In the genomic region with DNA sequence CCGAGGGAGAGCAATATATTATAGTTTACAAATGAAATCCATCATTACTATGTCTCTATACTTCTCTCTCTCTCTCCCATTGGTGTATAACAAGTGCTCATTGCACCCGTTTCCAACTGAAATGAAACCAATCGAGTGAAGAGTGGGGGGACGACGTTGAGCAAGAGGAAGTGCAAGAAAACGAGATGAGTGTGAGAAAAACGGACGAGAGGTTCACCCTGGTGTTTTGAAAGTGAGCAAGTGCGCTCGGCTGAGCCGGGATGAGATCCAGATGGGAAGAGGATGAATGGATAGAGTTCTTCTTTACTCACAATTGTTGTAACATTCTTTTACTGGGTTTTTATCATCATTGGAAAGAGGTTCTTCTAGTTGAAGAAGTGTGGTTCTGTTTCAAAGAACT, we compare ENCODE assay signal across 7 worm cellular contexts.
TF ChIP-seq lines count a peak whose summit lies in the region.

No protein-coding gene starts in this region.

TF ChIP-seq in whole organism, L1 larva, 84 proteins besides CTCF, POLR2A, EP300 and RAD21 (continues in another document):
- TF ChIP-seq tlp-1 (tag; optimal IDR thresholded peaks at IDR 0.05; lab: Kevin White, UChicago) (no peak), Y116A8C.19 (tag; optimal IDR thresholded peaks at IDR 0.05; lab: Kevin White, UChicago; ENCODE audit: borderline replicate concordance) (no peak), nhr-237 (tag; optimal IDR thresholded peaks at IDR 0.05; lab: Kevin White, UChicago) (no peak), lin-13 (GFP tag; optimal IDR thresholded peaks at IDR 0.05; lab: Kevin White, UChicago) (no peak), lir-3 (tag; optimal IDR thresholded peaks at IDR 0.05; lab: Kevin White, UChicago; ENCODE audit: poor library complexity) (no peak), skn-1 (tag; optimal IDR thresholded peaks at IDR 0.05; lab: Kevin White, UChicago) (no peak), nhr-85 (tag; lab: Kevin White, UChicago) (no peak), efl-3 (GFP tag; optimal IDR thresholded peaks at IDR 0.05; lab: Kevin White, UChicago) (no peak), ztf-4 (tag; optimal IDR thresholded peaks at IDR 0.05; lab: Kevin White, UChicago) (no peak), lin-35 (GFP tag; optimal IDR thresholded peaks at IDR 0.05; lab: Kevin White, UChicago) (peak in 1 of 2 experiments; percentile 32), pqm-1 (tag; optimal IDR thresholded peaks at IDR 0.05; lab: Kevin White, UChicago) (no peak), unc-130 (tag; optimal IDR thresholded peaks at IDR 0.05; lab: Kevin White, UChicago) (no peak), ceh-8 (GFP tag; optimal IDR thresholded peaks at IDR 0.05; lab: Kevin White, UChicago) (no peak)

TF ChIP-seq in whole organism, L2 larva, 48 proteins besides CTCF, POLR2A, EP300 and RAD21 (continues in another document):
- TF ChIP-seq nhr-11 (tag; optimal IDR thresholded peaks at IDR 0.05; lab: Kevin White, UChicago) (no peak), unc-55 (GFP tag; optimal IDR thresholded peaks at IDR 0.05; lab: Kevin White, UChicago) (peak; percentile 61), C34F6.9 (tag; optimal IDR thresholded peaks at IDR 0.05; lab: Kevin White, UChicago) (peak; percentile 46), ceh-82 (tag; optimal IDR thresholded peaks at IDR 0.05; lab: Kevin White, UChicago) (no peak), crh-2 (tag; optimal IDR thresholded peaks at IDR 0.05; lab: Kevin White, UChicago) (no peak), ama-1 (optimal IDR thresholded peaks at IDR 0.05; lab: Kevin White, UChicago) (no peak), ceh-16 (tag; optimal IDR thresholded peaks at IDR 0.05; lab: Kevin White, UChicago) (no peak), zag-1 (tag; optimal IDR thresholded peaks at IDR 0.05; lab: Kevin White, UChicago) (peak; percentile 16), nhr-21 (tag; optimal IDR thresholded peaks at IDR 0.05; lab: Kevin White, UChicago) (no peak), ztf-4 (tag; optimal IDR thresholded peaks at IDR 0.05; lab: Kevin White, UChicago) (no peak), unc-39 (tag; optimal IDR thresholded peaks at IDR 0.05; lab: Kevin White, UChicago) (no peak), ztf-1 (GFP tag; conservative IDR thresholded peaks at IDR 0.05; lab: Robert Waterston, UW) (no peak), lsy-2 (tag; optimal IDR thresholded peaks at IDR 0.05; lab: Kevin White, UChicago) (peak in 1 of 2 experiments; percentile 56)

TF ChIP-seq in whole organism, L3 larva, 47 proteins besides CTCF, POLR2A, EP300 and RAD21:
- TF ChIP-seq lin-15B (tag; optimal IDR thresholded peaks at IDR 0.05; lab: Kevin White, UChicago) (peak; percentile 57), nfya-1 (tag; optimal IDR thresholded peaks at IDR 0.05; lab: Kevin White, UChicago; ENCODE audit: insufficient read depth) (peak; percentile 65), lin-39 (tag; optimal IDR thresholded peaks at IDR 0.05; lab: Kevin White, UChicago) (peak; percentile 0), zag-1 (tag; optimal IDR thresholded peaks at IDR 0.05; lab: Kevin White, UChicago) (no peak)

TF ChIP-seq in whole organism, L4 larva, 104 proteins besides CTCF, POLR2A, EP300 and RAD21:
- TF ChIP-seq mes-2 (tag; optimal IDR thresholded peaks at IDR 0.05; lab: Kevin White, UChicago; ENCODE audit: poor library complexity, severe bottlenecking) (peak; percentile 34), nhr-11 (tag; optimal IDR thresholded peaks at IDR 0.05; lab: Kevin White, UChicago) (peak; percentile 21), mep-1 (tag; optimal IDR thresholded peaks at IDR 0.05; lab: Kevin White, UChicago) (peak; percentile 4), mxl-2 (GFP tag; conservative IDR thresholded peaks at IDR 0.05; lab: Robert Waterston, UW) (no peak), unc-62 (GFP tag; optimal IDR thresholded peaks at IDR 0.05 in 1 of 2; lab: Kevin White, UChicago) (peak in 1 of 2 experiments; percentile 23), unc-62 (tag; optimal IDR thresholded peaks at IDR 0.05; lab: Kevin White, UChicago) (no peak), nhr-48 (tag; optimal IDR thresholded peaks at IDR 0.05; lab: Kevin White, UChicago) (peak; percentile 3), rbr-2 (tag; optimal IDR thresholded peaks at IDR 0.05; lab: Kevin White, UChicago) (peak; percentile 18), zip-2 (tag; optimal IDR thresholded peaks at IDR 0.05; lab: Kevin White, UChicago) (no peak)

TF ChIP-seq in whole organism, late embryonic, 69 proteins besides CTCF, POLR2A, EP300 and RAD21:
- TF ChIP-seq hlh-8 (tag; optimal IDR thresholded peaks at IDR 0.05; lab: Kevin White, UChicago): peak; percentile 80
- peak; percentile 32 for TF ChIP-seq ceh-34 (tag; optimal IDR thresholded peaks at IDR 0.05; lab: Kevin White, UChicago)
- peak; percentile 56 for TF ChIP-seq ceh-31 (tag; optimal IDR thresholded peaks at IDR 0.05; lab: Kevin White, UChicago)
- TF ChIP-seq nfya-1 (tag; optimal IDR thresholded peaks at IDR 0.05; lab: Kevin White, UChicago): peak; percentile 59
- no peak for TF ChIP-seq ceh-24 (tag; optimal IDR thresholded peaks at IDR 0.05; lab: Kevin White, UChicago)
- no peak for TF ChIP-seq mec-3 (tag; optimal IDR thresholded peaks at IDR 0.05; lab: Kevin White, UChicago; ENCODE audit: borderline replicate concordance)
- TF ChIP-seq unc-42 (tag; optimal IDR thresholded peaks at IDR 0.05; lab: Kevin White, UChicago): peak; percentile 54

TF ChIP-seq in whole organism, mixed stage, embryonic, 35 proteins besides CTCF, POLR2A, EP300 and RAD21:
- TF ChIP-seq elt-3 (tag; optimal IDR thresholded peaks at IDR 0.05; lab: Kevin White, UChicago) (no peak), ham-2 (GFP tag; optimal IDR thresholded peaks at IDR 0.05; lab: Kevin White, UChicago) (no peak), snpc-4 (tag; optimal IDR thresholded peaks at IDR 0.05; lab: Kevin White, UChicago) (no peak), ceh-83 (GFP tag; optimal IDR thresholded peaks at IDR 0.05; lab: Kevin White, UChicago) (no peak), ceh-43 (GFP tag; optimal IDR thresholded peaks at IDR 0.05; lab: Kevin White, UChicago) (no peak), lin-13 (tag; optimal IDR thresholded peaks at IDR 0.05; lab: Kevin White, UChicago) (no peak), cnd-1 (tag; optimal IDR thresholded peaks at IDR 0.05; lab: Kevin White, UChicago) (peak; percentile 19), pha-4 (tag; optimal IDR thresholded peaks at IDR 0.05; lab: Kevin White, UChicago) (no peak), flh-1 (GFP tag; optimal IDR thresholded peaks at IDR 0.05; lab: Kevin White, UChicago) (no peak), ces-1 (GFP tag; optimal IDR thresholded peaks at IDR 0.05; lab: Kevin White, UChicago) (peak; percentile 36), mls-2 (tag; optimal IDR thresholded peaks at IDR 0.05; lab: Kevin White, UChicago) (no peak), unc-62 (GFP tag; optimal IDR thresholded peaks at IDR 0.05; lab: Kevin White, UChicago) (peak; percentile 20), drap-1 (GFP tag; optimal IDR thresholded peaks at IDR 0.05; lab: Kevin White, UChicago) (no peak), unc-120 (tag; optimal IDR thresholded peaks at IDR 0.05; lab: Kevin White, UChicago; ENCODE audit: poor library complexity, severe bottlenecking) (no peak), nhr-12 (tag; optimal IDR thresholded peaks at IDR 0.05; lab: Kevin White, UChicago) (no peak), M03D4.4 (tag; optimal IDR thresholded peaks at IDR 0.05; lab: Kevin White, UChicago) (no peak), lin-32 (GFP tag; optimal IDR thresholded peaks at IDR 0.05; lab: Kevin White, UChicago) (no peak), unc-39 (tag; optimal IDR thresholded peaks at IDR 0.05; lab: Kevin White, UChicago) (no peak), ceh-39 (tag; optimal IDR thresholded peaks at IDR 0.05; lab: Kevin White, UChicago) (no peak), mab-5 (tag; optimal IDR thresholded peaks at IDR 0.05; lab: Kevin White, UChicago) (peak; percentile 29), blmp-1 (tag; optimal IDR thresholded peaks at IDR 0.05; lab: Kevin White, UChicago) (no peak), hlh-1 (tag; optimal IDR thresholded peaks at IDR 0.05; lab: Kevin White, UChicago) (peak; percentile 76)

TF ChIP-seq in whole organism, young adult, 124 proteins besides CTCF, POLR2A, EP300 and RAD21:
- TF ChIP-seq Y79H2A.3 (GFP tag; conservative IDR thresholded peaks at IDR 0.05; lab: Robert Waterston, UW) (no peak), ceh-27 (GFP tag; optimal IDR thresholded peaks at IDR 0.05; lab: Kevin White, UChicago) (peak; percentile 20), him-1 (tag; optimal IDR thresholded peaks at IDR 0.05; lab: Kevin White, UChicago) (no peak), mcd-1 (GFP tag; IDR thresholded peaks at IDR 0.05; lab: Robert Waterston, UW) (0 out of 2 replicates have a peak, but pooled peaks have one; percentile 25), attf-3 (GFP tag; conservative IDR thresholded peaks at IDR 0.05; lab: Robert Waterston, UW) (no peak), nhr-179 (tag; optimal IDR thresholded peaks at IDR 0.05; lab: Kevin White, UChicago) (no peak), ZK185.1 (tag; optimal IDR thresholded peaks at IDR 0.05; lab: Kevin White, UChicago; ENCODE audit: poor library complexity, severe bottlenecking) (no peak), lin-35 (GFP tag; optimal IDR thresholded peaks at IDR 0.05; lab: Kevin White, UChicago) (peak in 1 of 3 experiments; percentile 19), chd-7 (tag; optimal IDR thresholded peaks at IDR 0.05; lab: Kevin White, UChicago) (no peak)
